Worm (Caenorhabditis elegans) whole organism, midembryonic: ENCODE data around the gene tsn-1.

ENCODE experiments used
- T22C8.4 ChIP-seq: fragments of 200-800 bp; sonication (Bioruptor generic); IDR thresholded peaks from 2 replicates; pipeline ENCODE4 v1.3.6; 2022; ENCODE audit warnings: missing genetic modification characterization, missing compliant biosample characterization
- flt-1 ChIP-seq: fragments of 200-800 bp; sonication (Bioruptor generic); IDR thresholded peaks from 2 replicates; pipeline ENCODE4 v1.3.6; 2022; ENCODE audit warnings: missing genetic modification characterization, missing compliant biosample characterization
- klf-2 ChIP-seq: fragments of 200-800 bp; sonication (Bioruptor generic); conservative IDR thresholded peaks from 2 replicates; pipeline ENCODE4 v1.3.6; 2022; ENCODE audit warnings: missing genetic modification reagents, missing genetic modification characterization, missing compliant biosample characterization
- ref-1 ChIP-seq: fragments of 200-800 bp; sonication (Bioruptor generic); conservative IDR thresholded peaks from 2 replicates; pipeline ENCODE4 v1.3.6; 2022; ENCODE audit warnings: missing genetic modification reagents, missing genetic modification characterization, missing compliant biosample characterization
- tab-1 ChIP-seq: fragments of 200-800 bp; sonication (Bioruptor generic); IDR thresholded peaks from 2 replicates; pipeline ENCODE4 v1.3.6; 2022; ENCODE audit warnings: missing genetic modification characterization, missing compliant biosample characterization

- TF ChIP-seq klf-2 (GFP tag; lab: Robert Waterston, UW) (no peak), flt-1 (GFP tag; lab: Robert Waterston, UW) (no peak), T22C8.4 (GFP tag; lab: Robert Waterston, UW) (no peak), ref-1 (GFP tag; lab: Robert Waterston, UW) (no peak), tab-1 (GFP tag; lab: Robert Waterston, UW) (no peak)
Observed at ce11 chrII:4749581-4749980, 43.0 kb downstream of the tsn-1 start, which contains the start of gene F41C3.2.
